Fruit fly (Drosophila melanogaster) whole organism, embryonic: ENCODE measurements around the gene fw.

Experiments
- B-H2 ChIP-seq: fragments of 200-800 bp; sonication (Bioruptor generic); optimal IDR thresholded peaks from 2 replicates; lab custom pipeline; 2018; ENCODE audit warnings: missing biosample characterization, mild to moderate bottlenecking, missing genetic modification characterization
- Bteb2 ChIP-seq: fragments of 200-800 bp; sonication (Bioruptor generic); optimal IDR thresholded peaks from 2 replicates; lab custom pipeline; 2016; ENCODE audit warnings: missing biosample characterization, missing genetic modification characterization
- CG1024 ChIP-seq: fragments of 200-800 bp; sonication (Bioruptor generic); IDR thresholded peaks from 2 replicates; pipeline ENCODE4 v1.3.6; 2022; ENCODE audit warnings: missing biosample characterization, missing genetic modification characterization
- CG11695 ChIP-seq: fragments of 200-800 bp; sonication (Bioruptor generic); IDR thresholded peaks from 3 replicates; pipeline ENCODE4 v1.3.6; 2022; ENCODE audit warnings: missing biosample characterization, missing genetic modification characterization
- CG12155 ChIP-seq: fragments of 200-800 bp; sonication (Bioruptor generic); optimal IDR thresholded peaks from 3 replicates; lab custom pipeline; 2016; ENCODE audit warnings: missing biosample characterization, missing genetic modification characterization
- CG12769 ChIP-seq: fragments of 200-800 bp; sonication (Bioruptor generic); optimal IDR thresholded peaks from 2 replicates; lab custom pipeline; 2019; ENCODE audit warnings: missing biosample characterization, mild to moderate bottlenecking, missing genetic modification characterization, moderate library complexity
- CG16813 ChIP-seq: fragments of 200-800 bp; sonication (Bioruptor generic); IDR thresholded peaks from 3 replicates; pipeline ENCODE4 v1.3.6; 2022; ENCODE audit warnings: missing biosample characterization, missing genetic modification characterization; ENCODE audit not compliant: partially characterized antibody
- CG17328 ChIP-seq: fragments of 200-800 bp; sonication (Bioruptor generic); IDR thresholded peaks from 2 replicates; pipeline ENCODE4 v1.3.6; 2022; ENCODE audit warnings: missing biosample characterization, missing genetic modification characterization
- CG17802 ChIP-seq: fragments of 200-800 bp; sonication (Bioruptor generic); optimal IDR thresholded peaks from 2 replicates; lab custom pipeline; 2018; ENCODE audit warnings: missing biosample characterization, mild to moderate bottlenecking, missing genetic modification characterization, moderate library complexity
- CG18619 ChIP-seq: fragments of 200-800 bp; sonication (Bioruptor generic); optimal IDR thresholded peaks from 3 replicates; lab custom pipeline; 2017; ENCODE audit warnings: missing biosample characterization, mild to moderate bottlenecking, missing genetic modification characterization
- CG18764 ChIP-seq: fragments of 200-800 bp; sonication (Bioruptor generic); optimal IDR thresholded peaks from 3 replicates; lab custom pipeline; 2016; ENCODE audit warnings: missing biosample characterization, missing genetic modification characterization
- CG30020 ChIP-seq: fragments of 200-800 bp; optimal IDR thresholded peaks from 2 replicates; lab custom pipeline; 2019; ENCODE audit warnings: missing biosample characterization, mild to moderate bottlenecking, missing genetic modification characterization, moderate library complexity
- CG31388 ChIP-seq: fragments of 200-800 bp; sonication (Bioruptor generic); optimal IDR thresholded peaks from 2 replicates; lab custom pipeline; 2016; ENCODE audit warnings: missing biosample characterization, missing genetic modification characterization
- CG3163 ChIP-seq: fragments of 200-800 bp; sonication (Bioruptor generic); optimal IDR thresholded peaks from 3 replicates; lab custom pipeline; 2016; ENCODE audit warnings: missing biosample characterization, missing genetic modification characterization
- CG6813 ChIP-seq: fragments of 200-800 bp; sonication (Bioruptor generic); optimal IDR thresholded peaks from 2 replicates; lab custom pipeline; 2017; ENCODE audit warnings: missing biosample characterization, missing genetic modification characterization, mild to moderate bottlenecking, moderate library complexity, missing genetic modification reagents
- CG7271 ChIP-seq: fragments of 200-800 bp; sonication (Bioruptor generic); optimal IDR thresholded peaks from 2 replicates; lab custom pipeline; 2018; ENCODE audit warnings: missing biosample characterization, mild to moderate bottlenecking, missing genetic modification characterization, moderate library complexity
- CG7928 ChIP-seq: fragments of 200-800 bp; sonication (Bioruptor generic); optimal IDR thresholded peaks from 2 replicates; lab custom pipeline; 2017; ENCODE audit warnings: missing biosample characterization, mild to moderate bottlenecking, missing genetic modification characterization
- CG8359 ChIP-seq: fragments of 200-800 bp; sonication (Bioruptor generic); optimal IDR thresholded peaks from 2 replicates; lab custom pipeline; 2017; ENCODE audit warnings: missing biosample characterization, mild to moderate bottlenecking, missing genetic modification characterization, borderline replicate concordance
- CkIIα-i1 ChIP-seq: fragments of 200-800 bp; sonication (Bioruptor generic); IDR thresholded peaks from 2 replicates; pipeline ENCODE4 v1.3.6; 2022; ENCODE audit warnings: missing biosample characterization, missing genetic modification characterization
- Dip2 ChIP-seq: fragments of 200-800 bp; sonication (Bioruptor generic); IDR thresholded peaks from 2 replicates; pipeline ENCODE4 v1.3.6; 2022; ENCODE audit warnings: missing biosample characterization, missing genetic modification characterization
- Dll ChIP-seq: fragments of 200-800 bp; sonication (Bioruptor generic); IDR thresholded peaks from 4 replicates; pipeline ENCODE4 v1.3.6; 2022; ENCODE audit warnings: missing biosample characterization, missing genetic modification characterization; ENCODE audit not compliant: partially characterized antibody
- Doc2 ChIP-seq: fragments of 200-800 bp; sonication (Bioruptor generic); IDR thresholded peaks from 2 replicates; pipeline ENCODE4 v1.3.6; 2022; ENCODE audit warnings: missing biosample characterization, missing genetic modification characterization
- ERR ChIP-seq: fragments of 200-800 bp; sonication (Bioruptor generic); optimal IDR thresholded peaks from 2 replicates; lab custom pipeline; 2016; ENCODE audit warnings: missing biosample characterization, missing genetic modification characterization
- Fer1 ChIP-seq: fragments of 200-800 bp; sonication (Bioruptor generic); optimal IDR thresholded peaks from 2 replicates; lab custom pipeline; 2017; ENCODE audit warnings: missing biosample characterization, mild to moderate bottlenecking, missing genetic modification characterization
- HmgD ChIP-seq: fragments of 200-800 bp; sonication (Bioruptor generic); optimal IDR thresholded peaks from 3 replicates; lab custom pipeline; 2016; ENCODE audit warnings: missing biosample characterization, missing genetic modification characterization
- Hr51 ChIP-seq, 2 experiments: fragments of 200-800 bp; sonication (Bioruptor generic); optimal IDR thresholded peaks; 2 replicates in 1 of 2; 3 replicates in 1 of 2; lab custom pipeline; 2016 to 2018; ENCODE audit warnings: missing biosample characterization in 2 of 2, missing genetic modification characterization in 2 of 2, mild to moderate bottlenecking in 1 of 2, moderate library complexity in 1 of 2
- Lim3 ChIP-seq: fragments of 200-800 bp; sonication (Bioruptor generic); IDR thresholded peaks from 2 replicates; pipeline ENCODE4 v1.3.6; 2022; ENCODE audit warnings: missing biosample characterization, missing genetic modification characterization
- Max ChIP-seq: fragments of 200-800 bp; sonication (Bioruptor generic); optimal IDR thresholded peaks from 2 replicates; lab custom pipeline; 2016; ENCODE audit warnings: missing biosample characterization, mild to moderate bottlenecking, missing genetic modification characterization
- Neu2 ChIP-seq: fragments of 200-800 bp; sonication (Bioruptor generic); optimal IDR thresholded peaks from 3 replicates; lab custom pipeline; 2016; ENCODE audit warnings: missing biosample characterization, missing genetic modification characterization, borderline replicate concordance
- Nf-YB ChIP-seq: fragments of 200-800 bp; sonication (Bioruptor generic); optimal IDR thresholded peaks from 3 replicates; lab custom pipeline; 2019; ENCODE audit warnings: missing biosample characterization, mild to moderate bottlenecking, missing genetic modification characterization, moderate library complexity
- bsh ChIP-seq, 2 experiments: fragments of 200-800 bp; sonication (Bioruptor generic); optimal IDR thresholded peaks; 2 replicates each; lab custom pipeline; 2017 to 2018; ENCODE audit warnings: mild to moderate bottlenecking in 2 of 2, missing biosample characterization in 2 of 2, missing genetic modification characterization in 2 of 2, moderate library complexity in 1 of 2
- ci ChIP-seq: fragments of 200-800 bp; sonication (Bioruptor generic); IDR thresholded peaks from 3 replicates; pipeline ENCODE4 v1.3.6; 2022; ENCODE audit warnings: missing biosample characterization, missing genetic modification characterization
- corto ChIP-seq: fragments of 200-800 bp; sonication (Bioruptor generic); optimal IDR thresholded peaks from 2 replicates; lab custom pipeline; 2016; ENCODE audit warnings: missing biosample characterization, mild to moderate bottlenecking, missing genetic modification characterization, moderate library complexity
- crp ChIP-seq, 2 experiments: fragments of 200-800 bp; sonication (Bioruptor generic); optimal IDR thresholded peaks; 2 replicates in 1 of 2; 3 replicates in 1 of 2; lab custom pipeline; 2017; ENCODE audit warnings: missing biosample characterization in 2 of 2, missing genetic modification characterization in 2 of 2, mild to moderate bottlenecking in 1 of 2, moderate library complexity in 1 of 2
- esg ChIP-seq: fragments of 200-800 bp; sonication (Bioruptor generic); conservative IDR thresholded peaks from 2 replicates; pipeline ENCODE4 v1.3.6; 2022; ENCODE audit warnings: missing biosample characterization, missing genetic modification characterization
- ewg ChIP-seq: fragments of 200-800 bp; sonication (Bioruptor generic); optimal IDR thresholded peaks from 3 replicates; lab custom pipeline; 2017; ENCODE audit warnings: mild to moderate bottlenecking, missing biosample characterization, missing genetic modification reagents, missing genetic modification characterization
- eyg ChIP-seq: fragments of 200-800 bp; sonication (Bioruptor generic); optimal IDR thresholded peaks from 3 replicates; lab custom pipeline; 2016; ENCODE audit warnings: missing biosample characterization, missing genetic modification characterization
- fu2 ChIP-seq: fragments of 200-800 bp; sonication (Bioruptor generic); optimal IDR thresholded peaks from 2 replicates; lab custom pipeline; 2016; ENCODE audit warnings: missing biosample characterization, missing genetic modification characterization
- gro ChIP-seq: fragments of 200-800 bp; sonication (Bioruptor generic); optimal IDR thresholded peaks from 2 replicates; lab custom pipeline; 2016; ENCODE audit warnings: missing biosample characterization, missing genetic modification characterization
- her ChIP-seq: fragments of 200-800 bp; sonication (Bioruptor generic); optimal IDR thresholded peaks from 2 replicates; lab custom pipeline; 2016; ENCODE audit warnings: missing biosample characterization, missing genetic modification characterization
- ind ChIP-seq: fragments of 200-800 bp; sonication (Bioruptor generic); optimal IDR thresholded peaks from 3 replicates; lab custom pipeline; 2016; ENCODE audit warnings: missing biosample characterization, missing genetic modification characterization
- insv ChIP-seq, 2 experiments: fragments of 200-800 bp; sonication (Bioruptor generic); optimal IDR thresholded peaks; 3 replicates each; lab custom pipeline; 2016 to 2018; ENCODE audit warnings: missing biosample characterization in 2 of 2, missing genetic modification characterization in 2 of 2
- kay ChIP-seq: fragments of 200-800 bp; sonication (Bioruptor generic); optimal IDR thresholded peaks from 2 replicates; lab custom pipeline; 2016; ENCODE audit warnings: missing biosample characterization, missing genetic modification characterization
- lola ChIP-seq, 3 experiments: fragments of >200 bp in 2 of 3; fragments of 200-800 bp in 1 of 3; sonication (Bioruptor generic) in 1 of 3; optimal IDR thresholded peaks; 2 replicates each; lab custom pipeline; 2017 to 2019; ENCODE audit warnings: missing biosample characterization in 3 of 3, missing genetic modification characterization in 3 of 3, mild to moderate bottlenecking in 1 of 3, moderate library complexity in 1 of 3
- mam ChIP-seq: fragments of 200-800 bp; sonication (Bioruptor generic); optimal IDR thresholded peaks from 3 replicates; lab custom pipeline; 2016; ENCODE audit warnings: missing biosample characterization, missing genetic modification characterization
- oc ChIP-seq: fragments of 200-800 bp; sonication (Bioruptor generic); optimal IDR thresholded peaks from 2 replicates; lab custom pipeline; 2018; ENCODE audit warnings: missing biosample characterization, mild to moderate bottlenecking, missing genetic modification characterization, moderate library complexity
- p53 ChIP-seq: fragments of 200-800 bp; sonication (Bioruptor generic); optimal IDR thresholded peaks from 2 replicates; lab custom pipeline; 2016; ENCODE audit warnings: missing biosample characterization, missing genetic modification characterization
- pho ChIP-seq: fragments of 200-800 bp; sonication (Bioruptor generic); optimal IDR thresholded peaks from 2 replicates; lab custom pipeline; 2016; ENCODE audit warnings: missing biosample characterization, missing genetic modification characterization
- run ChIP-seq: fragments of 200-800 bp; sonication (Bioruptor generic); optimal IDR thresholded peaks from 3 replicates; lab custom pipeline; 2018; ENCODE audit warnings: missing biosample characterization, mild to moderate bottlenecking, missing genetic modification characterization

Gene fw

dm6 chrX:12006678-12007441, 3.1 kb upstream of the fw start, which contains the start of gene CG1806 (continued):
- TF ChIP-seq Nf-YB (no peak), B-H2 (GFP tag; lab: Kevin White, UChicago) (no peak), corto (peak; percentile 36), ERR (GFP tag; lab: Kevin White, UChicago) (no peak), ind (GFP tag; lab: Kevin White, UChicago) (no peak), CG17802 (tag; lab: Kevin White, UChicago) (no peak), CG1024 (GFP tag; lab: Robert Waterston, UW) (no peak), pho (GFP tag; lab: Kevin White, UChicago) (no peak), Neu2 (GFP tag; lab: Kevin White, UChicago) (no peak), Max (GFP tag; lab: Kevin White, UChicago) (no peak), Fer1 (GFP tag; lab: Kevin White, UChicago) (peak; percentile 22), Hr51 (GFP tag; optimal IDR thresholded peaks at IDR 0.05; lab: Kevin White, UChicago) (no peak), CG18764 (GFP tag; lab: Kevin White, UChicago) (no peak), esg (GFP tag; lab: Robert Waterston, UW) (no peak), HmgD (GFP tag; lab: Kevin White, UChicago) (no peak), her (GFP tag; lab: Kevin White, UChicago) (no peak), CG12769 (tag; lab: Kevin White, UChicago) (peak; percentile 88), Lim3 (no peak), CG3163 (no peak), CG17328 (GFP tag; lab: Robert Waterston, UW) (no peak), CG7271 (tag; lab: Kevin White, UChicago) (no peak), run (tag; lab: Kevin White, UChicago) (no peak), lola (GFP tag; optimal IDR thresholded peaks at IDR 0.05; lab: Kevin White, UChicago) (no peak), ewg (GFP tag; lab: Kevin White, UChicago) (no peak), ci (peak; percentile 24; the same call in 2 of the 3 replicates), fu2 (GFP tag; lab: Kevin White, UChicago) (no peak), mam (no peak), Dip2 (GFP tag; lab: Robert Waterston, UW) (no peak), CG7928 (GFP tag; lab: Kevin White, UChicago) (no peak), CG31388 (GFP tag; lab: Kevin White, UChicago) (no peak), crp (GFP tag; optimal IDR thresholded peaks at IDR 0.05; lab: Kevin White, UChicago) (no peak), Bteb2 (GFP tag; lab: Kevin White, UChicago) (no peak), kay (GFP tag; lab: Kevin White, UChicago) (no peak), CG12155 (no peak), CG11695 (GFP tag; lab: Robert Waterston, UW) (no peak), insv (GFP tag; optimal IDR thresholded peaks at IDR 0.05; lab: Kevin White, UChicago) (no peak), CkIIα-i1 (no peak), gro (GFP tag; lab: Kevin White, UChicago) (peak; percentile 54), CG30020 (tag; lab: Kevin White, UChicago) (no peak), p53 (no peak), Dll (GFP tag; lab: Robert Waterston, UW) (0 out of 4 replicates have a peak, but pooled peaks have one; percentile 51), CG18619 (GFP tag; lab: Kevin White, UChicago) (no peak), CG6813 (no peak), CG16813 (GFP tag; lab: Robert Waterston, UW) (no peak), Doc2 (GFP tag; lab: Robert Waterston, UW) (no peak), CG8359 (GFP tag; lab: Kevin White, UChicago) (no peak), bsh (GFP tag; optimal IDR thresholded peaks at IDR 0.05; lab: Kevin White, UChicago) (peak in 1 of 2 experiments; percentile 33), oc (no peak), eyg (GFP tag; lab: Kevin White, UChicago) (no peak)
